Fruit fly (Drosophila melanogaster) whole organism, pupa: ENCODE measurements around the gene CG3345.

ENCODE experiments used
- CG10348 ChIP-seq: fragments of 200-800 bp; sonication (Bioruptor generic); IDR thresholded peaks from 2 replicates; pipeline ENCODE4 v1.3.6; 2022; ENCODE audit warnings: missing biosample characterization, missing genetic modification characterization
- CG12605 ChIP-seq: fragments of 200-800 bp; sonication (Bioruptor generic); IDR thresholded peaks from 2 replicates; pipeline ENCODE4 v1.3.6; 2022; ENCODE audit warnings: missing biosample characterization, missing genetic modification characterization
- CG14655 ChIP-seq: fragments of 200-800 bp; sonication (Bioruptor generic); optimal IDR thresholded peaks from 3 replicates; lab custom pipeline; 2017; ENCODE audit warnings: mild to moderate bottlenecking, missing biosample characterization, missing genetic modification reagents, missing genetic modification characterization
- CG9948 ChIP-seq: fragments of 200-800 bp; sonication (Bioruptor generic); optimal IDR thresholded peaks from 2 replicates; lab custom pipeline; 2018; ENCODE audit warnings: missing biosample characterization, mild to moderate bottlenecking, missing genetic modification characterization, moderate library complexity
- D1 ChIP-seq: fragments of 200-800 bp; sonication (Bioruptor generic); optimal IDR thresholded peaks from 2 replicates; lab custom pipeline; 2018; ENCODE audit warnings: missing biosample characterization, mild to moderate bottlenecking, missing genetic modification characterization, moderate library complexity
- EcR ChIP-seq: fragments of 200-800 bp; sonication (Bioruptor generic); optimal IDR thresholded peaks from 3 replicates; lab custom pipeline; 2019; ENCODE audit warnings: missing biosample characterization, missing genetic modification characterization, mild to moderate bottlenecking, moderate library complexity, missing genetic modification reagents
- Pif1B ChIP-seq: fragments of 200-800 bp; sonication (Bioruptor generic); optimal IDR thresholded peaks from 3 replicates; lab custom pipeline; 2016; ENCODE audit warnings: missing biosample characterization, missing genetic modification characterization
- Snoo ChIP-seq: fragments of 200-800 bp; sonication (Bioruptor generic); optimal IDR thresholded peaks from 3 replicates; lab custom pipeline; 2017; ENCODE audit warnings: missing biosample characterization, mild to moderate bottlenecking, missing genetic modification characterization, inconsistent platforms
- fd96Ca ChIP-seq: fragments of 200-800 bp; sonication (Bioruptor generic); IDR thresholded peaks from 3 replicates; pipeline ENCODE4 v1.3.6; 2022; ENCODE audit warnings: missing biosample characterization, missing genetic modification characterization

DNA sequence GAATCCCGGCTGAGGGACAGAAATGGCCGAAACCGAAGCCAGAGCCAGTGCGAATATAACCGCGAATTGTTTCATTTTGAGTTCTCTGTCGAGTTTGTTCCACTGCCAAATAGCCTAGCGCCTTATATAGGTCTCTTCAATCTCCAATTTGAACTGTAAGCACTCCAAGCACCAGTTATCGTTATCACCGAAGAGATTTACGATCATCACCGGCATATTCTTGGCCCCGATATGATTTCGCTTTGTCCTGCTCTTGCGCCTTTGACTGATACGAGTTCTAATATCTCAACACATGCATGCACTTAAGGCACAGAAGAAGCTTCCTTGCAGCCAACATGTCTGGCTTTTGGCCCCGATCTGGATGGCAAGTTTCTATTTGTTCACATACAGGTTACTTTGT is 50.3 kb downstream of the CG3345 start, which contains the start of gene CG11912:
- TF ChIP-seq CG9948 (tag; lab: Kevin White, UChicago) (no peak), fd96Ca (GFP tag; lab: Robert Waterston, UW) (no peak), Snoo (tag; lab: Kevin White, UChicago) (no peak), CG12605 (GFP tag; lab: Robert Waterston, UW) (no peak), D1 (tag; lab: Kevin White, UChicago) (no peak), CG14655 (no peak), EcR (GFP tag; lab: Kevin White, UChicago) (no peak), Pif1B (no peak), CG10348 (GFP tag; lab: Robert Waterston, UW) (no peak)
